Fruit fly (Drosophila melanogaster) whole organism, pupa: Measurements from ENCODE around the gene Zasp67.
"Not testable (repeated sequence)": the region's sequence is repeated elsewhere in the genome, so short reads cannot be mapped to it uniquely, and the experiment has no call there.

Experiments used
- CG10348 ChIP-seq: fragments of 200-800 bp; sonication (Bioruptor generic); IDR thresholded peaks from 2 replicates; pipeline ENCODE4 v1.3.6; 2022; ENCODE audit warnings: missing biosample characterization, missing genetic modification characterization
- CG12605 ChIP-seq: fragments of 200-800 bp; sonication (Bioruptor generic); IDR thresholded peaks from 2 replicates; pipeline ENCODE4 v1.3.6; 2022; ENCODE audit warnings: missing biosample characterization, missing genetic modification characterization
- CG13204 ChIP-seq: fragments of 200-800 bp; sonication (Bioruptor generic); optimal IDR thresholded peaks from 2 replicates; lab custom pipeline; 2018; ENCODE audit warnings: missing biosample characterization, mild to moderate bottlenecking, missing genetic modification characterization, moderate library complexity
- CG14655 ChIP-seq: fragments of 200-800 bp; sonication (Bioruptor generic); optimal IDR thresholded peaks from 3 replicates; lab custom pipeline; 2017; ENCODE audit warnings: mild to moderate bottlenecking, missing biosample characterization, missing genetic modification reagents, missing genetic modification characterization
- CG15710 ChIP-seq: fragments of 200-800 bp; sonication (Bioruptor generic); optimal IDR thresholded peaks from 2 replicates; lab custom pipeline; 2018; ENCODE audit warnings: missing biosample characterization, mild to moderate bottlenecking, missing genetic modification characterization, moderate library complexity
- CG17806 ChIP-seq: fragments of 200-800 bp; sonication (Bioruptor generic); optimal IDR thresholded peaks from 2 replicates; lab custom pipeline; 2018; ENCODE audit warnings: missing biosample characterization, mild to moderate bottlenecking, missing genetic modification characterization, moderate library complexity
- CG32121 ChIP-seq: fragments of 200-800 bp; sonication (Bioruptor generic); IDR thresholded peaks from 2 replicates; pipeline ENCODE4 v1.3.6; 2022; ENCODE audit warnings: missing biosample characterization, missing genetic modification characterization
- CG34367 ChIP-seq: fragments of 200-800 bp; sonication (Bioruptor generic); optimal IDR thresholded peaks from 2 replicates; lab custom pipeline; 2018; ENCODE audit warnings: missing biosample characterization, mild to moderate bottlenecking, missing genetic modification characterization
- CG4496 ChIP-seq: fragments of 200-800 bp; sonication (Bioruptor generic); IDR thresholded peaks from 3 replicates; pipeline ENCODE4 v1.3.6; 2022; ENCODE audit warnings: missing biosample characterization, missing genetic modification characterization
- CG8159 ChIP-seq: fragments of 200-800 bp; sonication (Bioruptor generic); optimal IDR thresholded peaks from 3 replicates; lab custom pipeline; 2018; ENCODE audit warnings: missing biosample characterization, mild to moderate bottlenecking, missing genetic modification characterization, moderate library complexity
- CG9948 ChIP-seq: fragments of 200-800 bp; sonication (Bioruptor generic); optimal IDR thresholded peaks from 2 replicates; lab custom pipeline; 2018; ENCODE audit warnings: missing biosample characterization, mild to moderate bottlenecking, missing genetic modification characterization, moderate library complexity
- D1 ChIP-seq: fragments of 200-800 bp; sonication (Bioruptor generic); optimal IDR thresholded peaks from 2 replicates; lab custom pipeline; 2018; ENCODE audit warnings: missing biosample characterization, mild to moderate bottlenecking, missing genetic modification characterization, moderate library complexity
- EcR ChIP-seq: fragments of 200-800 bp; sonication (Bioruptor generic); optimal IDR thresholded peaks from 3 replicates; lab custom pipeline; 2019; ENCODE audit warnings: missing biosample characterization, missing genetic modification characterization, mild to moderate bottlenecking, moderate library complexity, missing genetic modification reagents
- Ets98B ChIP-seq: fragments of 200-800 bp; sonication (Bioruptor generic); IDR thresholded peaks from 2 replicates; pipeline ENCODE4 v1.3.6; 2022; ENCODE audit warnings: missing biosample characterization, missing genetic modification characterization
- Pif1A ChIP-seq: fragments of 200-800 bp; sonication (Bioruptor generic); optimal IDR thresholded peaks from 3 replicates; lab custom pipeline; 2016; ENCODE audit warnings: missing biosample characterization, missing genetic modification characterization
- Pif1B ChIP-seq: fragments of 200-800 bp; sonication (Bioruptor generic); optimal IDR thresholded peaks from 3 replicates; lab custom pipeline; 2016; ENCODE audit warnings: missing biosample characterization, missing genetic modification characterization
- Snoo ChIP-seq: fragments of 200-800 bp; sonication (Bioruptor generic); optimal IDR thresholded peaks from 3 replicates; lab custom pipeline; 2017; ENCODE audit warnings: missing biosample characterization, mild to moderate bottlenecking, missing genetic modification characterization, inconsistent platforms
- fd96Ca ChIP-seq: fragments of 200-800 bp; sonication (Bioruptor generic); IDR thresholded peaks from 3 replicates; pipeline ENCODE4 v1.3.6; 2022; ENCODE audit warnings: missing biosample characterization, missing genetic modification characterization
- gl ChIP-seq: fragments of 200-800 bp; sonication (Bioruptor generic); optimal IDR thresholded peaks from 2 replicates; lab custom pipeline; 2018; ENCODE audit warnings: missing biosample characterization, mild to moderate bottlenecking, missing genetic modification characterization
- rn ChIP-seq: fragments of 200-800 bp; sonication (Bioruptor generic); IDR thresholded peaks from 2 replicates; pipeline ENCODE4 v1.3.6; 2022; ENCODE audit warnings: missing biosample characterization, missing genetic modification characterization

Gene Zasp67

DNA sequence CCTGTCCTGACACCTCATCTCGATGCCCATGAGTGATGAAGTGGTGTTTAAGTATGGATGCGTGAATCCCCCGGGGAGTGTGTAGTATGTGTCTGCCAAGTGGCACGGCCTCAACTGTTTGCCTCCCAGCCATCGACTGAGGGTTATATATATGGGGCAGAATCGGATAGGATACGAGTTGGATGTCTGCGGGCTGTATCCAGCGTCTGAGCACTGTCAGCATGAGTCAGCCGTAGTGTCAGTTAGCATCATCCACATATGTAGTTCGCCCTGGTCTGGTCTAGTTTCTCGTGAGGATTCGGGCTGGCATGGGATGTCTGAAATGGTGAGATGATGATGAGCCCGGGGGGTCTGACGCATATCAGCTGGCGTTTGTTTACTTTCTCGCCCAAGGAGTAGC lies 4.5 kb upstream of the Zasp67 start, which contains the start of gene Ilp3:
Gene Ilp3, minus strand, starts transcription at position 101 of the 400 bp plus-strand sequence.
- TF ChIP-seq CG14655 (GFP tag; lab: Kevin White, UChicago): no peak
- TF ChIP-seq CG4496 (GFP tag; lab: Robert Waterston, UW): no peak
- no peak for TF ChIP-seq CG10348 (GFP tag; lab: Robert Waterston, UW)
- no peak for TF ChIP-seq fd96Ca (GFP tag; lab: Robert Waterston, UW)
- TF ChIP-seq Pif1A (GFP tag; lab: Kevin White, UChicago): no peak
- TF ChIP-seq CG8159 (tag; lab: Kevin White, UChicago): no peak
- no peak for TF ChIP-seq gl (tag; lab: Kevin White, UChicago)
- TF ChIP-seq CG12605 (GFP tag; lab: Robert Waterston, UW): no peak
- TF ChIP-seq CG13204: no peak
- no peak for TF ChIP-seq CG9948 (tag; lab: Kevin White, UChicago)
- no peak for TF ChIP-seq CG32121 (GFP tag; lab: Robert Waterston, UW)
- no peak for TF ChIP-seq CG17806
- no peak for TF ChIP-seq EcR (GFP tag; lab: Kevin White, UChicago)
- no peak for TF ChIP-seq Pif1B (GFP tag; lab: Kevin White, UChicago)
- TF ChIP-seq rn (GFP tag; lab: Robert Waterston, UW): no peak

DNA sequence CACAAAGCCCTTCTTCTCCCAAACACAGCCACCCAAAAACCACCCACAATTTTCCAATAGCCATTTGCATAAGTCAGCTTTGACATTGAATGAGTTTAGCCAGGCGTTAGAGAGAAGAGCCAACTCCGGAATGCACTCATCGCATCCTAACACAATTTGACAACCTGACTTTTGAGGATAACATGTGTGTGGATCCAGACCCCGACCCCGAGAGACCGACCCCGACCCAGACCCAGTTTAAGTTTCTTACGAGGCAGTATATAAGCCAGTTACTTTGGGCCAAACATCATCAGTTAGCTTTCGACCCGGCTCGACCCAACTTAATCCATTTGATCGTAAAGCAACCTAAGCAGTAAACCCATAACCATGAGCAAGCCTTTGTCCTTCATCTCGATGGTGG lies 1.9 kb upstream of the Zasp67 start, which contains the start of gene Ilp2:
Gene Ilp2, plus strand, starts transcription at position 301 of the 400 bp plus-strand sequence.
- TF ChIP-seq D1 (tag; lab: Kevin White, UChicago) (no peak), CG32121 (GFP tag; lab: Robert Waterston, UW) (no peak), fd96Ca (GFP tag; lab: Robert Waterston, UW) (no peak), Pif1B (GFP tag; lab: Kevin White, UChicago) (no peak), CG15710 (tag; lab: Kevin White, UChicago) (no peak), CG17806 (no peak), CG9948 (tag; lab: Kevin White, UChicago) (no peak), CG13204 (no peak), Ets98B (GFP tag; lab: Robert Waterston, UW) (no peak), CG34367 (tag; lab: Kevin White, UChicago) (no peak), Pif1A (GFP tag; lab: Kevin White, UChicago) (no peak), CG4496 (GFP tag; lab: Robert Waterston, UW) (no peak), CG10348 (GFP tag; lab: Robert Waterston, UW) (no peak), Snoo (tag; lab: Kevin White, UChicago) (no peak), rn (GFP tag; lab: Robert Waterston, UW) (no peak)

DNA sequence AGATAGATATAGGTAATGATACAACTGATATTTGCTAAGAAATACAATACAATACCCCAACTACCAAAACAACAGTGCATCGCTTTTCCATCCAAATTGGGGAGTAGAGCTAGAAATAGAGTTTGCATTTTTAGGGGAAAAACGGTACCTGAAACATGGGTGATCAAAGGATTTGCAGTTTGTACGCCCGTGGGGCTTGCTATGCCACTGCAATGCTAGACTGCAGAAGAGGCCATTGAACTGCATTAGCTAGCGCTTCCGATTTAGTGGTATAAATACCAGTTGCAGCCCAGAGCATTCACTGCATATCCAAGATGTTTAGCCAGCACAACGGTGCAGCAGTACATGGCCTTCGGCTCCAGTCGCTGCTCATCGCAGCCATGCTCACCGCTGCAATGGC lies 633 bp upstream of the Zasp67 start, which contains the start of gene Ilp1:
Gene Ilp1, plus strand, starts transcription at position 301 of the 400 bp plus-strand sequence.
- TF ChIP-seq rn (GFP tag; lab: Robert Waterston, UW); CG4496 (GFP tag; lab: Robert Waterston, UW); CG15710 (tag; lab: Kevin White, UChicago): not testable (repeated sequence)
- TF ChIP-seq, all 21 proteins: peak for 0; not testable (repeated sequence) for 21

DNA sequence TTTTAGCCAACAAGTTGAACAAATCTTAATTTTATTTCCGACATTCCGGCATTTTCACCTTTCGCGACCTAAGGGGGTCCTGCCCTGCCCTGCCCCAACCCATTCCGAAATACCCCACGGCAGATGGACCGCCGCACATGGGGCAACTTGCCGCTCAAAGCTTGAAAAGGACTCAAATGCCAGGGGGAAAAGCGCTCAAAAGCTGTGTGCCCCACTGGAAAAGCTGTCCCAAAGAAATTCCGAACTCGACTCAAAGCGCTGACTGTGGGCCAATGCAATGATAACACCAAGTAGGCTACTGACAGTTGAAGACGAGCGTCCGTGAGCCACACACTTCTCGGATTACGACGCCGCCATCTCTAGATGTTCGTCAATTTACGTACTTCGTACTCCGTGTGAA lies 10.7 kb downstream of the Zasp67 start, which contains the start of gene CG32052:
Gene CG32052, plus strand, starts transcription at position 301 of the 400 bp plus-strand sequence.
- no peak for TF ChIP-seq EcR (GFP tag; lab: Kevin White, UChicago)
- no peak for TF ChIP-seq CG14655 (GFP tag; lab: Kevin White, UChicago)
- no peak for TF ChIP-seq Snoo (tag; lab: Kevin White, UChicago)
- TF ChIP-seq CG10348 (GFP tag; lab: Robert Waterston, UW): no peak
- TF ChIP-seq Ets98B (GFP tag; lab: Robert Waterston, UW): no peak
- TF ChIP-seq rn (GFP tag; lab: Robert Waterston, UW): no peak
- no peak for TF ChIP-seq CG12605 (GFP tag; lab: Robert Waterston, UW)
- no peak for TF ChIP-seq CG32121 (GFP tag; lab: Robert Waterston, UW)
- TF ChIP-seq Pif1B (GFP tag; lab: Kevin White, UChicago): no peak
- no peak for TF ChIP-seq CG13204
- no peak for TF ChIP-seq CG4496 (GFP tag; lab: Robert Waterston, UW)
- TF ChIP-seq CG15710 (tag; lab: Kevin White, UChicago): no peak

DNA sequence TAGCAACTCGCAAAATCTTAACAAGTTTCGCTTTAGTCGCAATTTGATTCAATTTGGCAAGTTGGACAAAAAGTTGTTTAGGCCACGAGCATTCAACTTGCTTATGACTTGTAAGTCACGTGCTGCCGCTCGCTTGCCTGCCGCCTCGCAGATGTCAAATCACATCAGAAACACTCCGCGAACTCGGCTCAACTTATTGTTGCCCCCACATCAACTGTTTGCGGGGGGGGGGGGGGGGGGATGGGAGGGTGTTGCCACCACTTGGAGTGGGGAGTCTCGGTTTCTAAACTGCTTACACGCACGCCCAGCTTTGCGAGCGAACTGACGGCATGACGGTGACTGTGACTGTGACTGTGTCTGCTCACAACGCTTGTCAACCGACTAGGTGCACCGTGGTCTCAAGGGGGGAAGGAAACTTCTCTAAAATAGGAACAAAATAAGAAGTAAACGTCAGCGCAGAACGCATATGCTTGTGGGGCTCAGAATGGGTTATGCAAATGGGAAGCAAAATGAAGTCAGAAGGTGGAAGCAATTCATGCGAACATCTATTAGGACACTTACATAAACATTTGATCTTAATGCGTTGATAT lies 20.6 kb downstream of the Zasp67 start:
- TF ChIP-seq CG4496 (GFP tag; lab: Robert Waterston, UW) (peak; percentile 54; the same call in 2 of the 3 replicates), CG13204 (no peak), fd96Ca (GFP tag; lab: Robert Waterston, UW) (0 out of 3 replicates have a peak, but pooled peaks have one; percentile 16), CG32121 (GFP tag; lab: Robert Waterston, UW) (peak; percentile 24; the same call in 1 of the 2 replicates), Ets98B (GFP tag; lab: Robert Waterston, UW) (no peak)
- TF ChIP-seq, all 21 proteins: peak for 3

DNA sequence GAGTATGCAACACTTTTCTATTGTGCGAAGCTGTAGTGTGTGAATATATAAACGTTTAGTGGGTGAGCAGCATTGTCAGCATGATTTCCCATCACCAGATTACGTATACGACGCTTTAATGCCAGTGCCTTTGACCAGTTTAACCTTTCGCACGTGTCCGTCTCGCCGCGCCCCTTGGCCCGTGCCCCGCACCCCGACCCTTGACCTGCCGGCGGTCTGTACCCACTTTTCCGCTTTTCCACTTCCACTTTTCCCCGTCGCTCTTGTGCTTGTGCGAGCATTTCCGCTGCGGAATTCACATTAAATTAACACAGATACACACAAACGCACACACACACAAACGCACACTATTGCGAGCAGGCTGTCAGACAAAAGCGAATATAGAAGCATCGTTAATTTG lies 21.8 kb downstream of the Zasp67 start:
- no peak for TF ChIP-seq Pif1A (GFP tag; lab: Kevin White, UChicago)
- no peak for TF ChIP-seq CG9948 (tag; lab: Kevin White, UChicago)
- no peak for TF ChIP-seq CG12605 (GFP tag; lab: Robert Waterston, UW)
- TF ChIP-seq Snoo (tag; lab: Kevin White, UChicago): no peak
- TF ChIP-seq CG8159 (tag; lab: Kevin White, UChicago): no peak
- TF ChIP-seq, all 21 proteins: peak for 0
